Worm (Caenorhabditis elegans) whole organism, L3 larva: Measurements from ENCODE around the gene cec-3.

Source experiments
- aly-2 ChIP-seq: fragments of 150-350 bp; optimal IDR thresholded peaks from 2 replicates; lab custom pipeline; 2014; ENCODE audit warnings: missing biosample characterization, missing genetic modification characterization
- elt-1 ChIP-seq: fragments of 150-350 bp; optimal IDR thresholded peaks from 2 replicates; lab custom pipeline; 2014; ENCODE audit warnings: missing biosample characterization, missing genetic modification characterization
- elt-2 ChIP-seq: sonication (generic microtip); optimal IDR thresholded peaks from 2 replicates; lab custom pipeline; 2016; ENCODE audit warnings: missing genetic modification reagents, mild to moderate bottlenecking, missing genetic modification characterization, missing compliant biosample characterization
- jun-1 ChIP-seq: fragments of 150-350 bp; optimal IDR thresholded peaks from 2 replicates; lab custom pipeline; 2014; ENCODE audit warnings: missing biosample characterization, missing genetic modification reagents, missing genetic modification characterization
- lin-15B ChIP-seq: fragments of 150-350 bp; optimal IDR thresholded peaks from 2 replicates; lab custom pipeline; 2014; ENCODE audit warnings: missing biosample characterization, missing genetic modification characterization
- lin-39 ChIP-seq: fragments of 150-350 bp; optimal IDR thresholded peaks from 2 replicates; lab custom pipeline; 2018; ENCODE audit warnings: missing biosample characterization, missing genetic modification reagents, missing genetic modification characterization
- nhr-237 ChIP-seq: fragments of 150-350 bp; optimal IDR thresholded peaks from 2 replicates; lab custom pipeline; 2014; ENCODE audit warnings: missing biosample characterization, missing genetic modification characterization

- TF ChIP-seq elt-1, result no peak
- no peak for TF ChIP-seq lin-15B (tag; lab: Kevin White, UChicago)
- no peak for TF ChIP-seq aly-2 (tag; lab: Kevin White, UChicago)
- no peak for TF ChIP-seq nhr-237 (tag; lab: Kevin White, UChicago)
- no peak for TF ChIP-seq lin-39
- TF ChIP-seq elt-2 (tag; lab: Kevin White, UChicago), result no peak
- no peak for TF ChIP-seq jun-1
Observed at ce11 chrII:7845571-7846236, 11.7 kb downstream of the cec-3 start, which contains the start of gene T09A5.4.
